Worm (Caenorhabditis elegans): ENCODE data around the gene set-3.
"Not testable (repeated sequence)": the region's sequence is repeated elsewhere in the genome, so short reads cannot be mapped to it uniquely, and the experiment has no call there.

The set-3 gene

ce11 chrIII:9685959-9686358 lies 8.4 kb downstream of the set-3 start, which contains the start of gene C07A9.10:
TSS of gene C07A9.10 (minus strand) at chrIII:9686059.
- no peak for TF ChIP-seq flt-1 (GFP tag; IDR thresholded peaks at IDR 0.05)
- no peak for TF ChIP-seq pes-1 (GFP tag; IDR thresholded peaks at IDR 0.05)
- no peak for TF ChIP-seq hmbx-1 (tag; optimal IDR thresholded peaks at IDR 0.05)
- TF ChIP-seq ceh-36 (tag; optimal IDR thresholded peaks at IDR 0.05), result no peak
- TF ChIP-seq hnd-1 (tag; optimal IDR thresholded peaks at IDR 0.05), result no peak
- TF ChIP-seq sea-1 (GFP tag; conservative IDR thresholded peaks at IDR 0.05), result no peak
- TF ChIP-seq ama-1 (optimal IDR thresholded peaks at IDR 0.05), result no peak
- no peak for TF ChIP-seq scrt-1 (GFP tag; IDR thresholded peaks at IDR 0.05)
- TF ChIP-seq F13C5.2 (tag; optimal IDR thresholded peaks at IDR 0.05), result no peak
- TF ChIP-seq tbx-37 (GFP tag; conservative IDR thresholded peaks at IDR 0.05), result no peak
- TF ChIP-seq tbx-11 (GFP tag; IDR thresholded peaks at IDR 0.05), result no peak
- no peak for TF ChIP-seq hmg-4 (GFP tag; optimal IDR thresholded peaks at IDR 0.05)
- no peak for TF ChIP-seq ets-7 (tag; optimal IDR thresholded peaks at IDR 0.05)
- TF ChIP-seq aly-1 (tag; optimal IDR thresholded peaks at IDR 0.05), result no peak
- no peak for TF ChIP-seq ceh-13 (GFP tag; optimal IDR thresholded peaks at IDR 0.05)
- TF ChIP-seq tra-4 (tag; optimal IDR thresholded peaks at IDR 0.05), result no peak
- TF ChIP-seq B0310.2 (tag; optimal IDR thresholded peaks at IDR 0.05), result no peak

ce11 chrIII:9682729-9683128 lies 11.6 kb downstream of the set-3 start, which contains the start of gene C07A9.5:
TSS of gene C07A9.5 (minus strand) at chrIII:9682829.
- TF ChIP-seq aly-1 (tag; optimal IDR thresholded peaks at IDR 0.05); ceh-36 (tag; optimal IDR thresholded peaks at IDR 0.05); tbx-37 (GFP tag; conservative IDR thresholded peaks at IDR 0.05): not testable (repeated sequence)

ce11 chrIII:9681206-9681605 lies 13.2 kb downstream of the set-3 start, which contains the start of gene C07A9.13:
TSS of gene C07A9.13 (minus strand) at chrIII:9681306.
- not testable (repeated sequence) for TF ChIP-seq sea-1 (GFP tag; conservative IDR thresholded peaks at IDR 0.05); hmbx-1 (tag; optimal IDR thresholded peaks at IDR 0.05); ceh-13 (GFP tag; optimal IDR thresholded peaks at IDR 0.05)

ce11 chrIII:9678819-9679218 lies 15.6 kb downstream of the set-3 start, which contains the start of gene ugt-60:
TSS of gene ugt-60 (minus strand) at chrIII:9679051.
- TF ChIP-seq tbx-37 (GFP tag; conservative IDR thresholded peaks at IDR 0.05), result no peak
- no peak for TF ChIP-seq tbx-11 (GFP tag; IDR thresholded peaks at IDR 0.05)
- no peak for TF ChIP-seq hmg-4 (GFP tag; optimal IDR thresholded peaks at IDR 0.05)

ce11 chrIII:9669546-9669945 lies 24.8 kb downstream of the set-3 start:
- no peak for TF ChIP-seq tbx-37 (GFP tag; conservative IDR thresholded peaks at IDR 0.05)
- no peak for TF ChIP-seq aly-1 (tag; optimal IDR thresholded peaks at IDR 0.05)
- no peak for TF ChIP-seq ceh-36 (tag; optimal IDR thresholded peaks at IDR 0.05)
- no peak for TF ChIP-seq sea-1 (GFP tag; conservative IDR thresholded peaks at IDR 0.05)
- no peak for TF ChIP-seq pes-1 (GFP tag; IDR thresholded peaks at IDR 0.05)
- no peak for TF ChIP-seq ceh-13 (GFP tag; optimal IDR thresholded peaks at IDR 0.05)
- no peak for TF ChIP-seq flt-1 (GFP tag; IDR thresholded peaks at IDR 0.05)
- no peak for TF ChIP-seq hmg-4 (GFP tag; optimal IDR thresholded peaks at IDR 0.05)
- TF ChIP-seq tbx-11 (GFP tag; IDR thresholded peaks at IDR 0.05), result no peak
- no peak for TF ChIP-seq ets-7 (tag; optimal IDR thresholded peaks at IDR 0.05)
- no peak for TF ChIP-seq hmbx-1 (tag; optimal IDR thresholded peaks at IDR 0.05)
- TF ChIP-seq B0310.2 (tag; optimal IDR thresholded peaks at IDR 0.05), result no peak

ce11 chrIII:9667591-9668265 lies 26.6 kb downstream of the set-3 start, which contains the start of gene C07A9.9:
TSS of gene C07A9.9 (minus strand) at chrIII:9667641.
- TF ChIP-seq B0310.2 (tag; optimal IDR thresholded peaks at IDR 0.05) (no peak), tbx-37 (GFP tag; conservative IDR thresholded peaks at IDR 0.05) (peak; percentile 31; the same call in 1 of the 2 replicates), F13C5.2 (tag; optimal IDR thresholded peaks at IDR 0.05) (peak; percentile 67), tbx-11 (GFP tag; IDR thresholded peaks at IDR 0.05) (no peak), hnd-1 (tag; optimal IDR thresholded peaks at IDR 0.05) (no peak), tra-4 (tag; optimal IDR thresholded peaks at IDR 0.05) (no peak), sea-1 (GFP tag; conservative IDR thresholded peaks at IDR 0.05) (no peak), ets-7 (tag; optimal IDR thresholded peaks at IDR 0.05) (no peak), aly-1 (tag; optimal IDR thresholded peaks at IDR 0.05) (no peak), scrt-1 (GFP tag; IDR thresholded peaks at IDR 0.05) (no peak), hmg-4 (GFP tag; optimal IDR thresholded peaks at IDR 0.05) (peak; percentile 86), ama-1 (optimal IDR thresholded peaks at IDR 0.05) (no peak), ceh-13 (GFP tag; optimal IDR thresholded peaks at IDR 0.05) (no peak), pes-1 (GFP tag; IDR thresholded peaks at IDR 0.05) (peak; percentile 35; the same call in 1 of the 2 replicates), flt-1 (GFP tag; IDR thresholded peaks at IDR 0.05) (peak; percentile 19; the same call in 1 of the 2 replicates), hmbx-1 (tag; optimal IDR thresholded peaks at IDR 0.05) (no peak), ceh-36 (tag; optimal IDR thresholded peaks at IDR 0.05) (no peak)

- TF ChIP-seq hmg-4 (GFP tag; optimal IDR thresholded peaks at IDR 0.05) (no peak), ceh-36 (tag; optimal IDR thresholded peaks at IDR 0.05) (no peak), ama-1 (optimal IDR thresholded peaks at IDR 0.05) (no peak), tra-4 (tag; optimal IDR thresholded peaks at IDR 0.05) (no peak), hnd-1 (tag; optimal IDR thresholded peaks at IDR 0.05) (no peak), sea-1 (GFP tag; conservative IDR thresholded peaks at IDR 0.05) (no peak), tbx-37 (GFP tag; conservative IDR thresholded peaks at IDR 0.05) (no peak), flt-1 (GFP tag; IDR thresholded peaks at IDR 0.05) (no peak), hmbx-1 (tag; optimal IDR thresholded peaks at IDR 0.05) (no peak), ceh-13 (GFP tag; optimal IDR thresholded peaks at IDR 0.05) (no peak), ets-7 (tag; optimal IDR thresholded peaks at IDR 0.05) (no peak), B0310.2 (tag; optimal IDR thresholded peaks at IDR 0.05) (no peak), tbx-11 (GFP tag; IDR thresholded peaks at IDR 0.05) (no peak)
Measured at ce11 chrIII:9666668-9667067, 27.7 kb downstream of the set-3 start.

Data from whole organism, early embryonic.